Worm (Caenorhabditis elegans) whole organism, L3 larva: ENCODE data around the gene flp-11.

Experiments used
- R02D3.7 ChIP-seq: fragments of 150-350 bp; optimal IDR thresholded peaks from 2 replicates; lab custom pipeline; 2014; ENCODE audit warnings: missing biosample characterization, missing genetic modification characterization
- aly-2 ChIP-seq: fragments of 150-350 bp; optimal IDR thresholded peaks from 2 replicates; lab custom pipeline; 2014; ENCODE audit warnings: missing biosample characterization, missing genetic modification characterization
- ama-1 ChIP-seq: fragments of 150-350 bp; optimal IDR thresholded peaks from 2 replicates; lab custom pipeline; 2018
- ceh-28 ChIP-seq: fragments of 150-350 bp; optimal IDR thresholded peaks from 2 replicates; lab custom pipeline; 2014; ENCODE audit warnings: missing biosample characterization, missing genetic modification reagents, missing genetic modification characterization
- ceh-9 ChIP-seq: sonication (generic microtip); optimal IDR thresholded peaks from 2 replicates; lab custom pipeline; 2018; ENCODE audit warnings: missing biosample characterization, missing genetic modification characterization
- daf-12 ChIP-seq: fragments of 150-350 bp; optimal IDR thresholded peaks from 2 replicates; lab custom pipeline; 2014; ENCODE audit warnings: missing biosample characterization, missing genetic modification reagents, missing genetic modification characterization
- egl-5 ChIP-seq: fragments of 150-350 bp; optimal IDR thresholded peaks from 2 replicates; lab custom pipeline; 2017; ENCODE audit warnings: missing biosample characterization, missing genetic modification reagents, missing genetic modification characterization, inconsistent platforms
- elt-1 ChIP-seq: fragments of 150-350 bp; optimal IDR thresholded peaks from 2 replicates; lab custom pipeline; 2014; ENCODE audit warnings: missing biosample characterization, missing genetic modification characterization
- elt-2 ChIP-seq: sonication (generic microtip); optimal IDR thresholded peaks from 2 replicates; lab custom pipeline; 2016; ENCODE audit warnings: missing genetic modification reagents, mild to moderate bottlenecking, missing genetic modification characterization, missing compliant biosample characterization
- eor-1 ChIP-seq, 2 experiments: fragments of 150-350 bp; optimal IDR thresholded peaks; 2 replicates each; lab custom pipeline; 2014 to 2018; ENCODE audit warnings: missing biosample characterization in 2 of 2, missing genetic modification characterization in 2 of 2
- fkh-2 ChIP-seq: fragments of 150-350 bp; optimal IDR thresholded peaks from 2 replicates; lab custom pipeline; 2014; ENCODE audit warnings: missing biosample characterization, missing genetic modification reagents, missing genetic modification characterization
- fos-1 ChIP-seq: fragments of 150-350 bp; optimal IDR thresholded peaks from 2 replicates; lab custom pipeline; 2014; ENCODE audit warnings: missing biosample characterization, missing genetic modification characterization
- hmg-11 ChIP-seq: sonication (generic microtip); optimal IDR thresholded peaks from 2 replicates; lab custom pipeline; 2016; ENCODE audit warnings: missing genetic modification characterization, missing compliant biosample characterization
- jun-1 ChIP-seq: fragments of 150-350 bp; optimal IDR thresholded peaks from 2 replicates; lab custom pipeline; 2014; ENCODE audit warnings: missing biosample characterization, missing genetic modification reagents, missing genetic modification characterization
- lin-15B ChIP-seq: fragments of 150-350 bp; optimal IDR thresholded peaks from 2 replicates; lab custom pipeline; 2014; ENCODE audit warnings: missing biosample characterization, missing genetic modification characterization
- lin-39 ChIP-seq: fragments of 150-350 bp; optimal IDR thresholded peaks from 2 replicates; lab custom pipeline; 2018; ENCODE audit warnings: missing biosample characterization, missing genetic modification reagents, missing genetic modification characterization
- lsy-12 ChIP-seq: sonication (generic microtip); optimal IDR thresholded peaks from 2 replicates; lab custom pipeline; 2016; ENCODE audit warnings: mild to moderate bottlenecking, missing genetic modification characterization, missing compliant biosample characterization
- mdl-1 ChIP-seq: fragments of 150-350 bp; optimal IDR thresholded peaks from 2 replicates; lab custom pipeline; 2014; ENCODE audit warnings: missing biosample characterization, missing genetic modification characterization
- mml-1 ChIP-seq: fragments of 150-350 bp; sonication (generic microtip); optimal IDR thresholded peaks from 3 replicates; lab custom pipeline; 2014; ENCODE audit warnings: missing biosample characterization, missing genetic modification characterization
- nfya-1 ChIP-seq: sonication (generic microtip); optimal IDR thresholded peaks from 2 replicates; lab custom pipeline; 2017; ENCODE audit warnings: missing genetic modification characterization, mild to moderate bottlenecking, missing compliant biosample characterization, antibody characterized with exemption, moderate library complexity; ENCODE audit not compliant: insufficient read depth
- nhr-23 ChIP-seq: fragments of 150-350 bp; optimal IDR thresholded peaks from 2 replicates; lab custom pipeline; 2014; ENCODE audit warnings: missing biosample characterization, missing genetic modification reagents, missing genetic modification characterization
- nhr-237 ChIP-seq: fragments of 150-350 bp; optimal IDR thresholded peaks from 2 replicates; lab custom pipeline; 2014; ENCODE audit warnings: missing biosample characterization, missing genetic modification characterization
- nhr-25 ChIP-seq: sonication (generic microtip); optimal IDR thresholded peaks from 2 replicates; lab custom pipeline; 2017; ENCODE audit warnings: missing biosample characterization, missing genetic modification characterization
- nhr-67 ChIP-seq: fragments of 150-350 bp; optimal IDR thresholded peaks from 2 replicates; lab custom pipeline; 2014; ENCODE audit warnings: missing biosample characterization, missing genetic modification characterization
- nhr-76 ChIP-seq: fragments of 150-350 bp; sonication (generic microtip); optimal IDR thresholded peaks from 5 replicates; lab custom pipeline; 2014; ENCODE audit warnings: missing biosample characterization, missing genetic modification characterization
- nhr-77 ChIP-seq: fragments of 150-350 bp; optimal IDR thresholded peaks from 2 replicates; lab custom pipeline; 2014; ENCODE audit warnings: missing biosample characterization, missing genetic modification characterization
- pha-4 ChIP-seq: fragments of 150-350 bp; optimal IDR thresholded peaks from 2 replicates; lab custom pipeline; 2014; ENCODE audit warnings: missing biosample characterization, missing genetic modification reagents, missing genetic modification characterization
- pqm-1 ChIP-seq: fragments of 150-350 bp; optimal IDR thresholded peaks from 2 replicates; lab custom pipeline; 2017; ENCODE audit warnings: missing biosample characterization, missing genetic modification characterization, inconsistent platforms
- sea-2 ChIP-seq: fragments of 150-350 bp; sonication (generic microtip); optimal IDR thresholded peaks from 4 replicates; lab custom pipeline; 2014; ENCODE audit warnings: missing biosample characterization, missing genetic modification reagents, missing genetic modification characterization
- skn-1 ChIP-seq: fragments of 150-350 bp; optimal IDR thresholded peaks from 2 replicates; lab custom pipeline; 2014; ENCODE audit warnings: missing biosample characterization, missing genetic modification characterization
- snpc-4 ChIP-seq: fragments of 150-350 bp; optimal IDR thresholded peaks from 2 replicates; lab custom pipeline; 2014; ENCODE audit warnings: missing biosample characterization, missing genetic modification characterization
- zag-1 ChIP-seq: fragments of 150-350 bp; optimal IDR thresholded peaks from 2 replicates; lab custom pipeline; 2014; ENCODE audit warnings: missing biosample characterization, missing genetic modification characterization
- ztf-11 ChIP-seq: fragments of 150-350 bp; optimal IDR thresholded peaks from 2 replicates; lab custom pipeline; 2014; ENCODE audit warnings: missing biosample characterization, missing genetic modification characterization

Gene flp-11

DNA sequence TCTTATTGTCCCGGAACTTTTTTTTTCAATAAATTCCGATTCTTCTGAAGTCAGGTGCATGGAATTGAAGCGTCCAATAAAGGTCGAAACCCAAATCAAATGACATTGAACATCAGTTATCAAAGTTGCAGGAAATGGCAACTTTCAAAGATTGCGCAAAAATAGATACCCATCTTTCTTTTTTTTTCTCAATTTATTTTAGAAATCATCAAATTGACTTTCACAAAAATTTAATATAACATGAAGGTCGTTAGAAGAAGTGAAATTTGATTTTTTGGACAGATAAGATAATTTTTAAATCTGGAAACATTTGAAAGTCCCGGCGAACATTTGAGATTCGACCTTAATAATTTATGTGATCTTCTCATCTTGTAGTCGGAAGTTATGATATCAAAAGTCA lies 27.7 kb upstream of the flp-11 start:
- TF ChIP-seq nhr-76 (tag; lab: Kevin White, UChicago) (no peak), lin-39 (tag; lab: Kevin White, UChicago) (no peak), sea-2 (no peak), daf-12 (tag; lab: Kevin White, UChicago) (no peak), elt-1 (peak; percentile 39)
- TF ChIP-seq, all 47 proteins: peak for 1

DNA sequence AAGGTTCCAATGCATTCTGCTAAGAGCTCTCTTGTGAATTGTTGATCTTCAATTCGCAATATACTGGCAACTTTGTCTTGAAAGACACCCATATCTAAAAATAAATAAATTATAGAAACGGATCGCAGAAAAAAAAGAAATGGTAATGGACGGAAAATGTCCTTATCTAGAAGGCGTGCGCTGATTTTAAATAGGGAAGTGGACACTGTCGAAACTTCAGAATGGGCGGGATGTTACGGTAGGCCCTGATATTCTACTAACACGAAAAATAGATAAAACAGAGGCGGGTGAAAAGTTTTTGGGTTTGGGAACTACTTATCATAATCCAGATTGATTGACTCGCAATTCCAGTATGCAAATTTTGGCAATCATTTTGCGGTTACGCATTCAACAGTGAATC lies 26.9 kb upstream of the flp-11 start, which contains the start of gene aqp-8:
Gene aqp-8 (minus strand): TSS at position 101 of the 400 bp plus-strand sequence.
- TF ChIP-seq nhr-77 (tag; lab: Kevin White, UChicago) (no peak), ceh-9 (tag; lab: Kevin White, UChicago) (no peak), fkh-2 (tag; lab: Kevin White, UChicago) (no peak), nhr-25 (tag; lab: Kevin White, UChicago) (no peak), eor-1 (tag; optimal IDR thresholded peaks at IDR 0.05; lab: Kevin White, UChicago) (no peak), egl-5 (tag; lab: Kevin White, UChicago) (no peak), aly-2 (tag; lab: Kevin White, UChicago) (no peak), mml-1 (tag; lab: Kevin White, UChicago) (no peak), nhr-237 (tag; lab: Kevin White, UChicago) (no peak), skn-1 (tag; lab: Kevin White, UChicago) (no peak), pqm-1 (tag; lab: Kevin White, UChicago) (no peak), ztf-11 (tag; lab: Kevin White, UChicago) (no peak), mdl-1 (no peak), lsy-12 (no peak), jun-1 (tag; lab: Kevin White, UChicago) (no peak), lin-39 (tag; lab: Kevin White, UChicago) (no peak), daf-12 (tag; lab: Kevin White, UChicago) (no peak), zag-1 (tag; lab: Kevin White, UChicago) (no peak), snpc-4 (tag; lab: Kevin White, UChicago) (no peak), ama-1 (no peak)

DNA sequence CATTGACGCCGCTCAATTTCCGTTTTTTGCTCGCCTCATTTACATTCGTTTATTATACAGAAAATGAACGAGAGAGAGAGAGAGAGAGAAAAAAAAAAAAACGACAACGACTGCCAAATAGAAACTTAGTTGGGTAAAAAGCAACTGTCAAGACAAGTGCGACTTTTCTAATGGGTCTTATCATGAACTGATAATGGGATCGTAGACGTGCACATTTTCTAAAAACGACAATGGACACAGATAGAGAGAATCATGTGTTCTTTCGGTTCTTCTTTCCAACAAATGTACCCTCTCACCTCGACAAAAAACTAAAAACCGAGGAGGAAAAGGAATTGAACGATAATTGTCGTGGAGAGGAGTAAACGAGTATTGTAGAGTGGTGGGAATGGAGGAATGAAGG lies 22.2 kb upstream of the flp-11 start:
- TF ChIP-seq pha-4 (tag; lab: Kevin White, UChicago) (peak; percentile 21), sea-2 (no peak), pqm-1 (tag; lab: Kevin White, UChicago) (peak; percentile 3), elt-2 (tag; lab: Kevin White, UChicago) (peak; percentile 95)

DNA sequence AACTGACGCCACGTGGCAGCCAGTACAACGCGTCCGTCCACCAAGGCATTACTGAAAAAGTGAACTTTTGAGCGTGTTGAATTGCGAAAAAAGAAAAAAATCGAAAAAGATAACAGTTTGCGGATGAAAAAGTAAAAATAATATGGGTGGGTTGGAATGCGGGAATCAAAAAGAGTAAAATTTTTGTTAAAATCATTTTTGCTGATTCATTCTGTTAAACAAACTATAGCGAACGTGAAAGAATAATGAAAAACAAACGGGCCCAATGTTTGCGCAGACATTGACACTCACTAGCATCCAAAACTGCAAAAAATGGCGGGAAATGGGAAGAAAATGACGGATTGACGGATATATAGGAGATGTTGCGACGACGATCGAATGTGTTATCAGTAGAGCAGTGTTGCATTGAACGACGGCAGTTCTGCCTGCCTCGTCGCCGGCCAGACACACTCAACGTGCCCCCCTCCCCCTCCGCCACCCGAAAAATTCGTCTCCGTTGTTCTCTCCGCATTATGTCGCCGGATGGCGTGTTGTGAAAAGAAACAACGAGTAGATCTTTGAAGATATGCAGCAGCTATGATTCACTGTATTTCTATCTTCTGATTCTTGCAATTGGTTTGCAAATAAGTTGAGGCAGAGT lies 21.6 kb upstream of the flp-11 start, which contains the start of gene hyl-2:
Gene hyl-2 (minus strand): TSS at position 51 of the 640 bp plus-strand sequence.
- TF ChIP-seq hmg-11 (peak; percentile 65), jun-1 (tag; lab: Kevin White, UChicago) (no peak), zag-1 (tag; lab: Kevin White, UChicago) (no peak), snpc-4 (tag; lab: Kevin White, UChicago) (peak; percentile 27), lin-15B (peak; percentile 71), fkh-2 (tag; lab: Kevin White, UChicago) (no peak), nhr-76 (tag; lab: Kevin White, UChicago) (no peak), nhr-67 (tag; lab: Kevin White, UChicago) (no peak), nhr-23 (tag; lab: Kevin White, UChicago) (peak; percentile 59), nfya-1 (peak; percentile 70), ama-1 (no peak), egl-5 (tag; lab: Kevin White, UChicago) (peak; percentile 39), ceh-28 (no peak), nhr-77 (tag; lab: Kevin White, UChicago) (no peak), lin-39 (tag; lab: Kevin White, UChicago) (peak; percentile 84), R02D3.7 (tag; lab: Kevin White, UChicago) (no peak), elt-2 (tag; lab: Kevin White, UChicago) (no peak), skn-1 (tag; lab: Kevin White, UChicago) (no peak), nhr-25 (tag; lab: Kevin White, UChicago) (peak; percentile 45), fos-1 (tag; lab: Kevin White, UChicago) (no peak)

DNA sequence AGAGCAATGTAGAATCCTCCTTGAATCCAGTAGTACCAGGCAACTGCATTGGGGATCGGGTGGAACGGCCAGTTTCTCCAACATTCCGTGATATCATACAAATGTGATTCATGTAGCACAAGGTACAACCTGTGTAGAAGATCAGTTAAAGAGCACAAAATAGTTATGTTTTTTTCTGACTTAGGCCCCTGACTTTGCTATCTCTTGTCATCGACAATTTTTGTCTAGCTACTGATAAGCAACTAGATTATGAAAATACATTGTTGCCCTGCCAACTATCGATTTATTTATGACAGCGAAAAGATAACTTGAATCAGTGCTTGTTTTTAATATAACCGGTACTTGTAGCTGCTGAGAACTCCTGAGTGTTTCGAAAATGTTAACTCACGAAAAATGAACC lies 20.3 kb upstream of the flp-11 start:
- no peak for TF ChIP-seq jun-1 (tag; lab: Kevin White, UChicago)
- peak; percentile 87 for TF ChIP-seq elt-2 (tag; lab: Kevin White, UChicago)
- TF ChIP-seq pqm-1 (tag; lab: Kevin White, UChicago): peak; percentile 89
- peak; percentile 50 for TF ChIP-seq ceh-28
- no peak for TF ChIP-seq lin-15B
